Fruit fly (Drosophila melanogaster): ENCODE results near the gene CG9400.
"Not testable (repeated sequence)": the region's sequence is repeated elsewhere in the genome, so short reads cannot be mapped to it uniquely, and the experiment has no call there.

The CG9400 gene

dm6 chrX:14289293-14289692, at the start of gene CG9400:
CG9400 (minus strand) TSS chrX:14289393.
- TF ChIP-seq pan (optimal IDR thresholded peaks at IDR 0.05) (no peak), usp (GFP tag; optimal IDR thresholded peaks at IDR 0.05) (no peak), CG8478 (optimal IDR thresholded peaks at IDR 0.05) (no peak), psq (optimal IDR thresholded peaks at IDR 0.05) (no peak), EcR (GFP tag; optimal IDR thresholded peaks at IDR 0.05) (no peak), Dll (optimal IDR thresholded peaks at IDR 0.05) (no peak)

DNA sequence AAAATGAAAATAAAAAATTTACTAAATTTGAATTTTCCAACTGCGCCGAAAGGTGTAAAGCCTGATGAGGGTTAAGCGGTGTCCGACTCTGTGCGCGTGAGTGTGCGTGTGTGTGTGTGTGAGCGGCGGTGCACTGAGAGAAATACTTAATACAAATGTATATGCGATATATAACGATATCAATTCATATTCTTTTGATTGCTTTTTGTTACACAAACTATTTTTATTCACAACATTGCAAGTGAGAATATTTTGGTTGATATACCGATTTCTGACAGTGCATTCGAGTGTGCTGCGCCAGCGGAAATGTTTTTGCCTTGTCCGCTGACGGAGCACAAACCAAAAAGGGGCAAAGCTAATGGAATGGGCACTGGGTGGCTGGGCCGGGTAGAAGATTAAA, 43.0 kb upstream of the CG9400 start:
- no peak for TF ChIP-seq pan (optimal IDR thresholded peaks at IDR 0.05)
- no peak for TF ChIP-seq psq (optimal IDR thresholded peaks at IDR 0.05)
- no peak for TF ChIP-seq EcR (GFP tag; optimal IDR thresholded peaks at IDR 0.05)
- TF ChIP-seq usp (GFP tag; optimal IDR thresholded peaks at IDR 0.05): no peak
- no peak for TF ChIP-seq CG8478 (optimal IDR thresholded peaks at IDR 0.05)
- TF ChIP-seq Dll (optimal IDR thresholded peaks at IDR 0.05): no peak

dm6 chrX:14331490-14332182, 42.4 kb upstream of the CG9400 start:
- TF ChIP-seq pan (optimal IDR thresholded peaks at IDR 0.05) (no peak), usp (GFP tag; optimal IDR thresholded peaks at IDR 0.05) (no peak), psq (optimal IDR thresholded peaks at IDR 0.05) (no peak), EcR (GFP tag; optimal IDR thresholded peaks at IDR 0.05) (no peak), Dll (optimal IDR thresholded peaks at IDR 0.05) (no peak), CG8478 (optimal IDR thresholded peaks at IDR 0.05) (no peak)

- no peak for TF ChIP-seq Dll (optimal IDR thresholded peaks at IDR 0.05)
- no peak for TF ChIP-seq psq (optimal IDR thresholded peaks at IDR 0.05)
- TF ChIP-seq usp (GFP tag; optimal IDR thresholded peaks at IDR 0.05): no peak
- TF ChIP-seq EcR (GFP tag; optimal IDR thresholded peaks at IDR 0.05): no peak
- TF ChIP-seq pan (optimal IDR thresholded peaks at IDR 0.05): no peak
- no peak for TF ChIP-seq CG8478 (optimal IDR thresholded peaks at IDR 0.05)
Observed at dm6 chrX:14321963-14322362, 32.8 kb upstream of the CG9400 start, which contains the start of gene dpr8. dpr8 (plus strand) TSS chrX:14322226.

DNA sequence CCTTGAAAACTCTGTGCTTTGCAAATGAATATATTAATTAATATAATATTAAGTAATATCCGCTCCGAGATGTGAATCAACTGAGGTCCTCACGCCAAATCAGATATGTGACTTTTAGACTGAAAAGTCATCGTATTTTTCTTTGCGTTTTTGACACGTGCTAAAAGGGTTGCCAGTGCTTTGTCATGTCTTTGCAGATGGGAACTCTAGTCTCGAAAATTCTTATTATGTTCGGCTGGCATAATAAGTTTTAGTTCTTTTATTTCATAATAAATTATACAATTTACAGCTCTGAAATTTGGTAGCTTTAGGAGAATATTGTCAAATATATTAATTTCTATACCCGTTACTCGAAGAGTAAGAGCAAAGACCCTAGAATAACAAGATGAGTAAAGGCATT, 27.9 kb upstream of the CG9400 start, which contains the start of gene betaNACtes6:
Gene betaNACtes6 (minus strand): TSS at position 101 of the 400 bp plus-strand sequence.
- not testable (repeated sequence) for TF ChIP-seq psq (optimal IDR thresholded peaks at IDR 0.05); EcR (GFP tag; optimal IDR thresholded peaks at IDR 0.05); Dll (optimal IDR thresholded peaks at IDR 0.05)

DNA sequence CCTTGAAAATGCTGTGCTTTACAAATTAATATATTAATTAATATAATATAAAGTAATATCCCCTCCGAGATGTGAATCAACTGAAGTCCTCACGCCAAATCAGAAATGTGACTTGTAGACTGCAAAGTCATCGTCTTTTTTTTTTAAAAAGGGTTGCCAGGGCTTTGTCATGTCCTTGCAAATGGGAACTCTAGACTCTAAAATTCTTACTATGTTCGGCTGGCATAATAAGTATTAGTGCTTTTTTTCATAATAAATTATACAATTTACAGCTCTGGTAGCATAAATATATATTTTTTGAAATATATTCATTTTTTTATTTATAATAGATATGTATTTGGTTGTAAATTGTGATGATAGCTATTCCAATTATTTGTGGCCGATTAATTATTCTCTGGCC, 26.3 kb upstream of the CG9400 start, which contains the start of gene betaNACtes2:
Gene betaNACtes2 (minus strand): TSS at position 101 of the 400 bp plus-strand sequence.
- not testable (repeated sequence) for TF ChIP-seq usp (GFP tag; optimal IDR thresholded peaks at IDR 0.05); psq (optimal IDR thresholded peaks at IDR 0.05); CG8478 (optimal IDR thresholded peaks at IDR 0.05)

- no peak for TF ChIP-seq usp (GFP tag; optimal IDR thresholded peaks at IDR 0.05)
Observed at dm6 chrX:14277435-14277834, 11.8 kb downstream of the CG9400 start, which contains the start of gene Muc12Ea. Muc12Ea (plus strand) TSS chrX:14277735.

- TF ChIP-seq pan (optimal IDR thresholded peaks at IDR 0.05) (no peak), Dll (optimal IDR thresholded peaks at IDR 0.05) (no peak), CG8478 (optimal IDR thresholded peaks at IDR 0.05) (no peak), psq (optimal IDR thresholded peaks at IDR 0.05) (no peak), EcR (GFP tag; optimal IDR thresholded peaks at IDR 0.05) (no peak), usp (GFP tag; optimal IDR thresholded peaks at IDR 0.05) (no peak)
Observed at dm6 chrX:14266075-14266474, 23.1 kb downstream of the CG9400 start, which contains the start of the genes CG13404 and na. CG13404 (minus strand) TSS chrX:14266250. na (plus strand) TSS chrX:14266367.

- no peak for TF ChIP-seq pan (optimal IDR thresholded peaks at IDR 0.05)
- TF ChIP-seq CG8478 (optimal IDR thresholded peaks at IDR 0.05): no peak
Observed at dm6 chrX:14265149-14265548, 24.0 kb downstream of the CG9400 start.

DNA sequence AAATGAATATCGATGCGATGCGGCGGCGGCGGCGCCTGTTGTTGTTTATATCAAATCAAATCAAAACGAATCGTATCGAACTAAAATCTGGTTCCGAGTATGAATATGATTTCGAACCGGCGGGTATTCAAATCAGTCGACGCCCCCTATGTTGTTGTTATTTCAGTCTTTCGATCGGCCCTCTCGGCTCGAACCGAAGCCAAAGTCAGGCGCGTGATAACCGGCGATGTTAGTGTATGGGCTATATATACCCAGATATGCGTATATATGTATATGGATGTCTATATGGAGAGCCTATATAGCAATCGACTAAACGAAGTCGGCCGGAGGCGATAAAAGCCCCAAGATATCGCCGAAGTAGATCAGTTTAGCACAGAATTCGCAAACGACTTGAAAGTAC, 28.3 kb downstream of the CG9400 start, which contains the start of the genes CG46317 and Tat:
Gene CG46317 (plus strand): TSS at position 361 of the 400 bp plus-strand sequence.
Gene Tat (plus strand): TSS at position 361 of the 400 bp plus-strand sequence.
- TF ChIP-seq CG8478 (optimal IDR thresholded peaks at IDR 0.05): no peak
- no peak for TF ChIP-seq usp (GFP tag; optimal IDR thresholded peaks at IDR 0.05)
- TF ChIP-seq psq (optimal IDR thresholded peaks at IDR 0.05): no peak
- no peak for TF ChIP-seq pan (optimal IDR thresholded peaks at IDR 0.05)
- no peak for TF ChIP-seq Dll (optimal IDR thresholded peaks at IDR 0.05)
- no peak for TF ChIP-seq EcR (GFP tag; optimal IDR thresholded peaks at IDR 0.05)

DNA sequence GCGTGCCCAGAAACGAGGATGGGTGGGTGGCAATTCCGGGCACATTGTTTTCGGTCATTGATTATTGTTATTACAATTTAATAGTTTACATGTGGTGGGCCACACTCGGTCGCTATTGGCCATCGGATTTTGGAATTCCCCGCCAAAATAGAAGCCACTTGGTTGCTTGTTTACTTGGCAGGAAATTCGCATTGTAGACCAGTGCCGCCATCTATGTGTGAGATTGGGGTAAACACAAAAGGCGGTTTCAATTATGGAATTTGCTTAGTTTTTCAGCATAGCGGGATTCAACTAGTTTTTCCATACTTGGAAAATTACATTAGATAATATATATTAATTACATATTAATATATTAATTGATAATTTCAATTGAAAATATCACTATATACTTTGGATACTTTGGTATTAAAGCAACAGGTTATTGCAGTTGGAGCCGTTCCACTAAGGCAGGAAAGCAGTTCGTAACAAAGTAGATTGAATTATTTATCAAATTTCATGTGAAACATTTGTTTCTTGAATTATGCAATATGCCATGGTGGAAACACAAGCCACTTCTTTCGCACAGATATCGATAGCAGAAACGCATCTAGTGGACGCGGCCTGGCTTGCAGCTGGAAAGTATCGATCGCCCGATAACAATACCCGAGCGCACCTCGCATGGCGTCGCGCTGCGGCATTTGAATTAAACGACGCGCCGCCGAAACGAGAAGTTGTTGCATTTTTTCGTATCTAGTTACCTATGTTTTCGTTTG, 42.0 kb downstream of the CG9400 start, which contains the start of gene mud:
Gene mud (plus strand): TSS at position 698 of the 752 bp plus-strand sequence.
- TF ChIP-seq Dll (optimal IDR thresholded peaks at IDR 0.05): no peak
- TF ChIP-seq psq (optimal IDR thresholded peaks at IDR 0.05): no peak
- TF ChIP-seq usp (GFP tag; optimal IDR thresholded peaks at IDR 0.05): no peak
- no peak for TF ChIP-seq CG8478 (optimal IDR thresholded peaks at IDR 0.05)

DNA sequence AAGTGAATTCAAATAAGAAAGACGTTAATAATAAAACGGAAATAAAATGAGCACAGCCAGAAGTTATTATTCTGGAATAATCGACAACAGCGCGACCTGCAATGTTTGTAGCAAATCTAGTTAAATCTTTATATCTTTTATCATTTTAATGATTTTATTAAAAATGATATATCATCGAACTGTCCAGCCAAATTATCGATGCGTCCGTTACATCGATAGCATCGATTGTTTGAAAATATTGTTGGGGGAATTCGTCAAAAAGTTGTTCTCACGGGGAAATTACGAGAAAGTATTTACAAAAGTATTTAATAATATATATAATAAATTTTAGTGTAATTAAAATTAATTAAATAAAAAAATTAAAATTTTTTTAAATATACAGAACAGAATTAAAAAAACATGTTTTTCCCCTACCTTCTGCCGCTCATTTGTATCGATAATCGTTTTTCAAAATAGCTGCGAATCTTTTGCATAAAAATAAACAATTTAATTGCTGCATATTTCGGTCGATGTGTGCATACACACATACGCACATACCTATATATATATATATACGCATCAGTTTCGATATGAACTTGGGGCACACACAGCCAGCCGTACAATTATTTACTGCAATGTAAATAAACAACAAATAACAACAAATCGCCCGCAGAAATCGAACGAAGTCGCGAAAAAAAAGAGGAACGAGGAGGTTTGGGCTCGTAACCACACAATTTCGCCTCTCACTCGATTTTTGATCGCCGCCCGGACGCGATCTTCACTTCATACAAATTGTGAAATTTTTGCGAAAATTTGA, 46.1 kb downstream of the CG9400 start, which contains the start of gene CG32599:
Gene CG32599 (plus strand): TSS at position 746 of the 796 bp plus-strand sequence.
- no peak for TF ChIP-seq CG8478 (optimal IDR thresholded peaks at IDR 0.05)

All from whole organism.